Fruit fly (Drosophila melanogaster) whole organism, embryonic: ENCODE results near the gene CG17906.

Experiments used
- CG11247 ChIP-seq: fragments of 200-800 bp; sonication (Bioruptor generic); IDR thresholded peaks from 2 replicates; pipeline ENCODE4 v1.3.6; 2022; ENCODE audit warnings: missing biosample characterization, missing genetic modification characterization
- CG11696 ChIP-seq: fragments of 200-800 bp; sonication (Bioruptor generic); IDR thresholded peaks from 2 replicates; pipeline ENCODE4 v1.3.6; 2022; ENCODE audit warnings: missing biosample characterization, missing genetic modification characterization
- CG12104 ChIP-seq: fragments of 200-800 bp; sonication (Bioruptor generic); optimal IDR thresholded peaks from 3 replicates; lab custom pipeline; 2016; ENCODE audit warnings: missing biosample characterization, missing genetic modification characterization
- CG12219 ChIP-seq: fragments of 200-800 bp; sonication (Bioruptor generic); optimal IDR thresholded peaks from 3 replicates; lab custom pipeline; 2018; ENCODE audit warnings: missing biosample characterization, mild to moderate bottlenecking, missing genetic modification characterization
- CG12769 ChIP-seq: fragments of 200-800 bp; sonication (Bioruptor generic); optimal IDR thresholded peaks from 2 replicates; lab custom pipeline; 2019; ENCODE audit warnings: missing biosample characterization, mild to moderate bottlenecking, missing genetic modification characterization, moderate library complexity
- CG13894 ChIP-seq: fragments of 200-800 bp; sonication (Bioruptor generic); optimal IDR thresholded peaks from 3 replicates; lab custom pipeline; 2018; ENCODE audit warnings: missing biosample characterization, mild to moderate bottlenecking, missing genetic modification characterization, moderate library complexity
- CG14667 ChIP-seq: fragments of 200-800 bp; sonication (Bioruptor generic); IDR thresholded peaks from 2 replicates; pipeline ENCODE4 v1.3.6; 2022; ENCODE audit warnings: missing biosample characterization, missing genetic modification characterization
- CG1529 ChIP-seq: fragments of 200-800 bp; sonication (Bioruptor generic); optimal IDR thresholded peaks from 3 replicates; lab custom pipeline; 2018; ENCODE audit warnings: missing biosample characterization, missing genetic modification characterization
- CG15696 ChIP-seq: fragments of 200-800 bp; sonication (Bioruptor generic); optimal IDR thresholded peaks from 2 replicates; lab custom pipeline; 2019; ENCODE audit warnings: missing biosample characterization, mild to moderate bottlenecking, missing genetic modification characterization, moderate library complexity
- CG1603 ChIP-seq: fragments of 200-800 bp; sonication (Bioruptor generic); optimal IDR thresholded peaks from 2 replicates; lab custom pipeline; 2019; ENCODE audit warnings: missing biosample characterization, mild to moderate bottlenecking, missing genetic modification characterization, moderate library complexity
- CG17359 ChIP-seq: fragments of 200-800 bp; sonication (Bioruptor generic); optimal IDR thresholded peaks from 3 replicates; lab custom pipeline; 2018; ENCODE audit warnings: missing biosample characterization, mild to moderate bottlenecking, missing genetic modification characterization, moderate library complexity
- CG3065 ChIP-seq: fragments of 200-800 bp; sonication (Bioruptor generic); optimal IDR thresholded peaks from 2 replicates; lab custom pipeline; 2016; ENCODE audit warnings: missing biosample characterization, missing genetic modification characterization
- CG32767 ChIP-seq: fragments of 200-800 bp; sonication (Bioruptor generic); IDR thresholded peaks from 2 replicates; pipeline ENCODE4 v1.3.6; 2022; ENCODE audit warnings: missing biosample characterization, missing genetic modification characterization
- CG3281 ChIP-seq: fragments of 200-800 bp; sonication (Bioruptor generic); optimal IDR thresholded peaks from 3 replicates; lab custom pipeline; 2017; ENCODE audit warnings: missing biosample characterization, mild to moderate bottlenecking, missing genetic modification characterization
- CG43689 ChIP-seq: fragments of 200-800 bp; sonication (Bioruptor generic); IDR thresholded peaks from 2 replicates; pipeline ENCODE4 v1.3.6; 2022; ENCODE audit warnings: missing biosample characterization, missing genetic modification characterization
- CG4424 ChIP-seq: fragments of 200-800 bp; sonication (Bioruptor generic); optimal IDR thresholded peaks from 3 replicates; lab custom pipeline; 2016; ENCODE audit warnings: missing biosample characterization, missing genetic modification characterization
- CG6272 ChIP-seq: fragments of 200-800 bp; sonication (Bioruptor generic); IDR thresholded peaks from 2 replicates; pipeline ENCODE4 v1.3.6; 2022; ENCODE audit warnings: missing biosample characterization, missing genetic modification characterization
- CG6791 ChIP-seq: fragments of 200-800 bp; sonication (Bioruptor generic); IDR thresholded peaks from 3 replicates; pipeline ENCODE4 v1.3.6; 2022; ENCODE audit warnings: missing biosample characterization, missing genetic modification characterization; ENCODE audit not compliant: partially characterized antibody
- CG7928 ChIP-seq: fragments of 200-800 bp; sonication (Bioruptor generic); optimal IDR thresholded peaks from 2 replicates; lab custom pipeline; 2017; ENCODE audit warnings: missing biosample characterization, mild to moderate bottlenecking, missing genetic modification characterization
- CG8388 ChIP-seq: fragments of 200-800 bp; sonication (Bioruptor generic); optimal IDR thresholded peaks from 2 replicates; lab custom pipeline; 2019; ENCODE audit warnings: missing biosample characterization, mild to moderate bottlenecking, missing genetic modification characterization, moderate library complexity
- CG9215 ChIP-seq: fragments of 200-800 bp; sonication (Bioruptor generic); IDR thresholded peaks from 2 replicates; pipeline ENCODE4 v1.3.6; 2022; ENCODE audit warnings: missing biosample characterization, missing genetic modification characterization
- CG9437 ChIP-seq: fragments of 200-800 bp; sonication (Bioruptor generic); optimal IDR thresholded peaks from 2 replicates; lab custom pipeline; 2018; ENCODE audit warnings: missing biosample characterization, mild to moderate bottlenecking, missing genetic modification characterization
- Chrac-16 ChIP-seq: fragments of 200-800 bp; sonication (Bioruptor generic); optimal IDR thresholded peaks from 3 replicates; lab custom pipeline; 2016; ENCODE audit warnings: missing biosample characterization, missing genetic modification characterization
- Doc2 ChIP-seq: fragments of 200-800 bp; sonication (Bioruptor generic); IDR thresholded peaks from 2 replicates; pipeline ENCODE4 v1.3.6; 2022; ENCODE audit warnings: missing biosample characterization, missing genetic modification characterization
- Ets65A ChIP-seq: fragments of 200-800 bp; sonication (Bioruptor generic); peaks from one replicate; lab custom pipeline; 2016; ENCODE audit warnings: missing biosample characterization, missing genetic modification characterization
- Lim3 ChIP-seq: fragments of 200-800 bp; sonication (Bioruptor generic); IDR thresholded peaks from 2 replicates; pipeline ENCODE4 v1.3.6; 2022; ENCODE audit warnings: missing biosample characterization, missing genetic modification characterization
- Max ChIP-seq: fragments of 200-800 bp; sonication (Bioruptor generic); optimal IDR thresholded peaks from 2 replicates; lab custom pipeline; 2016; ENCODE audit warnings: missing biosample characterization, mild to moderate bottlenecking, missing genetic modification characterization
- Meics ChIP-seq: fragments of 200-800 bp; sonication (Bioruptor generic); optimal IDR thresholded peaks from 2 replicates; lab custom pipeline; 2017; ENCODE audit warnings: missing biosample characterization, mild to moderate bottlenecking, missing genetic modification characterization
- Neu2 ChIP-seq: fragments of 200-800 bp; sonication (Bioruptor generic); optimal IDR thresholded peaks from 3 replicates; lab custom pipeline; 2016; ENCODE audit warnings: missing biosample characterization, missing genetic modification characterization, borderline replicate concordance
- Opbp ChIP-seq: fragments of 200-800 bp; sonication (Bioruptor generic); IDR thresholded peaks from 3 replicates; pipeline ENCODE4 v1.3.6; 2022; ENCODE audit warnings: missing biosample characterization, missing genetic modification characterization; ENCODE audit not compliant: partially characterized antibody
- Stat92E ChIP-seq, 3 experiments: fragments of >200 bp in 2 of 3; fragments of 200-800 bp in 1 of 3; sonication (Bioruptor generic) in 1 of 3; optimal IDR thresholded peaks; 2 replicates each; lab custom pipeline; 2017 to 2019; ENCODE audit warnings: missing biosample characterization in 3 of 3, missing genetic modification characterization in 3 of 3, mild to moderate bottlenecking in 1 of 3, moderate library complexity in 1 of 3
- aop ChIP-seq: fragments of 200-800 bp; sonication (Bioruptor generic); IDR thresholded peaks from 2 replicates; pipeline ENCODE4 v1.3.6; 2022; ENCODE audit warnings: missing biosample characterization, missing genetic modification characterization
- btn ChIP-seq: fragments of 200-800 bp; sonication (Bioruptor generic); optimal IDR thresholded peaks from 2 replicates; lab custom pipeline; 2016; ENCODE audit warnings: missing biosample characterization, missing genetic modification characterization
- ewg ChIP-seq: fragments of 200-800 bp; sonication (Bioruptor generic); optimal IDR thresholded peaks from 3 replicates; lab custom pipeline; 2017; ENCODE audit warnings: mild to moderate bottlenecking, missing biosample characterization, missing genetic modification reagents, missing genetic modification characterization
- fd3F ChIP-seq: fragments of 200-800 bp; sonication (Bioruptor generic); optimal IDR thresholded peaks from 2 replicates; lab custom pipeline; 2018; ENCODE audit warnings: missing biosample characterization, mild to moderate bottlenecking, missing genetic modification characterization, moderate library complexity
- gem ChIP-seq: fragments of 200-800 bp; sonication (Bioruptor generic); optimal IDR thresholded peaks from 2 replicates; lab custom pipeline; 2019; ENCODE audit warnings: missing biosample characterization, mild to moderate bottlenecking, missing genetic modification characterization, moderate library complexity
- ham ChIP-seq: fragments of 200-800 bp; sonication (Bioruptor generic); IDR thresholded peaks from 2 replicates; pipeline ENCODE4 v1.3.6; 2022; ENCODE audit warnings: missing biosample characterization, missing genetic modification characterization
- hbn ChIP-seq: fragments of 200-800 bp; sonication (Bioruptor generic); IDR thresholded peaks from 2 replicates; pipeline ENCODE4 v1.3.6; 2022; ENCODE audit warnings: missing biosample characterization, missing genetic modification characterization; ENCODE audit not compliant: partially characterized antibody
- ken ChIP-seq: fragments of 200-800 bp; sonication (Bioruptor generic); IDR thresholded peaks from 3 replicates; pipeline ENCODE4 v1.3.6; 2022; ENCODE audit warnings: missing biosample characterization, missing genetic modification characterization
- luna ChIP-seq: fragments of 200-800 bp; sonication (Bioruptor generic); optimal IDR thresholded peaks from 2 replicates; lab custom pipeline; 2016; ENCODE audit warnings: missing biosample characterization, missing genetic modification characterization
- nmo ChIP-seq: fragments of 200-800 bp; sonication (Bioruptor generic); optimal IDR thresholded peaks from 2 replicates; lab custom pipeline; 2018; ENCODE audit warnings: missing biosample characterization, mild to moderate bottlenecking, missing genetic modification characterization, moderate library complexity
- oc ChIP-seq: fragments of 200-800 bp; sonication (Bioruptor generic); optimal IDR thresholded peaks from 2 replicates; lab custom pipeline; 2018; ENCODE audit warnings: missing biosample characterization, mild to moderate bottlenecking, missing genetic modification characterization, moderate library complexity
- pan ChIP-seq, 4 experiments: fragments of >200 bp in 3 of 4; fragments of 200-800 bp in 1 of 4; sonication (Bioruptor generic) in 1 of 4; optimal IDR thresholded peaks in 3 of 4; IDR thresholded peaks in 1 of 4; 2 replicates each; pipeline versions ENCODE4 v1.3.6 to Lab custom; 2017 to 2022; ENCODE audit warnings: missing biosample characterization in 2 of 4, missing genetic modification characterization in 2 of 4, mixed read lengths in 1 of 4
- pho ChIP-seq: fragments of 200-800 bp; sonication (Bioruptor generic); optimal IDR thresholded peaks from 2 replicates; lab custom pipeline; 2016; ENCODE audit warnings: missing biosample characterization, missing genetic modification characterization
- phol ChIP-seq: fragments of 200-800 bp; sonication (Bioruptor generic); optimal IDR thresholded peaks from 3 replicates; lab custom pipeline; 2018; ENCODE audit warnings: missing biosample characterization, mild to moderate bottlenecking, missing genetic modification characterization, moderate library complexity
- pum ChIP-seq: fragments of 200-800 bp; sonication (Bioruptor generic); optimal IDR thresholded peaks from 2 replicates; lab custom pipeline; 2016; ENCODE audit warnings: missing biosample characterization, missing genetic modification characterization
- pzg ChIP-seq: fragments of 200-800 bp; sonication (Bioruptor generic); optimal IDR thresholded peaks from 3 replicates; lab custom pipeline; 2018; ENCODE audit warnings: missing biosample characterization, mild to moderate bottlenecking, missing genetic modification characterization, moderate library complexity
- scrt ChIP-seq: fragments of 200-800 bp; sonication (Bioruptor generic); optimal IDR thresholded peaks from 2 replicates; lab custom pipeline; 2018; ENCODE audit warnings: missing biosample characterization, mild to moderate bottlenecking, missing genetic modification characterization, moderate library complexity
- tio ChIP-seq: fragments of 200-800 bp; sonication (Bioruptor generic); optimal IDR thresholded peaks from 2 replicates; lab custom pipeline; 2017; ENCODE audit warnings: missing biosample characterization, missing genetic modification characterization, inconsistent platforms

The CG17906 gene

dm6 chr2L:8958046-8958497, 36.1 kb upstream of the CG17906 start (continued):
- TF ChIP-seq pho (GFP tag; lab: Kevin White, UChicago) (peak; percentile 92), CG11247 (peak; percentile 94), Doc2 (GFP tag; lab: Robert Waterston, UW) (peak; percentile 85), CG7928 (GFP tag; lab: Kevin White, UChicago) (peak; percentile 41), pan (optimal IDR thresholded peaks at IDR 0.05; lab: Kevin White, UChicago) (no peak), pan (GFP tag; optimal IDR thresholded peaks at IDR 0.05 in 1 of 2, IDR thresholded peaks at IDR 0.05 in 1 of 2) (peak in 1 of 2 experiments; percentile 99), CG12769 (tag; lab: Kevin White, UChicago) (peak; percentile 88), phol (tag; lab: Kevin White, UChicago) (peak; percentile 93), CG13894 (tag; lab: Kevin White, UChicago) (no peak), CG43689 (GFP tag; lab: Robert Waterston, UW) (peak; percentile 94), Stat92E (GFP tag; optimal IDR thresholded peaks at IDR 0.05; lab: Kevin White, UChicago) (peak in 1 of 3 experiments; percentile 66), CG9437 (GFP tag; lab: Kevin White, UChicago) (peak; percentile 78), hbn (GFP tag; lab: Robert Waterston, UW) (no peak; the same call in 1 of the 2 replicates), ken (GFP tag; lab: Robert Waterston, UW) (peak; percentile 97), CG1603 (tag; lab: Kevin White, UChicago) (peak; percentile 87), Chrac-16 (GFP tag; lab: Kevin White, UChicago) (peak; percentile 92), scrt (GFP tag; lab: Kevin White, UChicago) (peak; percentile 83), Max (GFP tag; lab: Kevin White, UChicago) (peak; percentile 82), pum (GFP tag; lab: Kevin White, UChicago) (peak; percentile 93), CG3065 (GFP tag; lab: Kevin White, UChicago) (peak; percentile 85), luna (peak; percentile 82), gem (tag; lab: Kevin White, UChicago) (peak; percentile 98), fd3F (GFP tag; lab: Kevin White, UChicago) (peak; percentile 83), nmo (GFP tag; lab: Kevin White, UChicago) (peak; percentile 94), CG14667 (peak; percentile 96), CG17359 (tag; lab: Kevin White, UChicago) (peak; percentile 93), btn (GFP tag; lab: Kevin White, UChicago) (peak; percentile 73), CG9215 (GFP tag; lab: Robert Waterston, UW) (peak; percentile 92), CG11696 (GFP tag; lab: Robert Waterston, UW) (peak; percentile 92), CG32767 (GFP tag; lab: Robert Waterston, UW) (peak; percentile 98), aop (GFP tag; lab: Robert Waterston, UW) (peak; percentile 79), CG12219 (peak; percentile 93), oc (tag; lab: Kevin White, UChicago) (peak; percentile 93), Ets65A (GFP tag; lab: Kevin White, UChicago) (peak; percentile 94), CG8388 (GFP tag; lab: Kevin White, UChicago) (peak; percentile 94), Meics (GFP tag; lab: Kevin White, UChicago) (peak; percentile 92), ham (GFP tag; lab: Robert Waterston, UW) (peak; percentile 89), pzg (GFP tag; lab: Kevin White, UChicago) (peak; percentile 56), ewg (peak; percentile 81), CG3281 (peak; percentile 84), Lim3 (peak; percentile 88; the same call in 1 of the 2 replicates), Opbp (GFP tag; lab: Robert Waterston, UW) (peak; percentile 100), CG1529 (peak; percentile 84), CG15696 (tag; lab: Kevin White, UChicago) (peak; percentile 83), CG6791 (GFP tag; lab: Robert Waterston, UW) (no peak; the same call in 2 of the 3 replicates), CG4424 (GFP tag; lab: Kevin White, UChicago) (peak; percentile 94), Neu2 (peak; percentile 35), CG6272 (GFP tag; lab: Robert Waterston, UW) (peak; percentile 97), tio (GFP tag; lab: Kevin White, UChicago) (peak; percentile 92), CG12104 (GFP tag; lab: Kevin White, UChicago) (peak; percentile 83)
